Worm (Caenorhabditis elegans) whole organism, L2 larva: ENCODE results near the gene F40G9.19.

Experiments used
- C34F6.9 ChIP-seq: fragments of 150-350 bp; optimal IDR thresholded peaks from 2 replicates; lab custom pipeline; 2014; ENCODE audit warnings: missing biosample characterization, missing genetic modification characterization
- ama-1 ChIP-seq: fragments of 150-350 bp; optimal IDR thresholded peaks from 2 replicates; lab custom pipeline; 2018; ENCODE audit warnings: inconsistent platforms
- egl-27 ChIP-seq: sonication (generic microtip); optimal IDR thresholded peaks from 3 replicates; lab custom pipeline; 2017; ENCODE audit warnings: missing biosample characterization, missing genetic modification reagents, missing genetic modification characterization
- fos-1 ChIP-seq: fragments of 150-350 bp; optimal IDR thresholded peaks from 2 replicates; lab custom pipeline; 2014; ENCODE audit warnings: missing biosample characterization, missing genetic modification characterization
- mab-5 ChIP-seq: fragments of 150-350 bp; optimal IDR thresholded peaks from 2 replicates; lab custom pipeline; 2014; ENCODE audit warnings: missing biosample characterization, missing genetic modification characterization
- nhr-11 ChIP-seq: fragments of 150-350 bp; optimal IDR thresholded peaks from 2 replicates; lab custom pipeline; 2014; ENCODE audit warnings: missing biosample characterization, missing genetic modification characterization
- nhr-237 ChIP-seq: fragments of 150-350 bp; optimal IDR thresholded peaks from 2 replicates; lab custom pipeline; 2014; ENCODE audit warnings: missing biosample characterization, missing genetic modification characterization
- sma-3 ChIP-seq: sonication (generic microtip); optimal IDR thresholded peaks from 2 replicates; lab custom pipeline; 2016; ENCODE audit warnings: missing genetic modification reagents, missing genetic modification characterization, missing compliant biosample characterization
- zag-1 ChIP-seq: fragments of 150-350 bp; optimal IDR thresholded peaks from 2 replicates; lab custom pipeline; 2014; ENCODE audit warnings: missing biosample characterization, missing genetic modification characterization

ce11 chrIII:207023-207422 is 33.4 kb downstream of the F40G9.19 start, which contains the start of gene W10C4.1:
- TF ChIP-seq ama-1 (lab: Kevin White, UChicago) (no peak), fos-1 (tag; lab: Kevin White, UChicago) (no peak), sma-3 (no peak), mab-5 (tag; lab: Kevin White, UChicago) (no peak), nhr-237 (tag; lab: Kevin White, UChicago) (no peak), C34F6.9 (tag; lab: Kevin White, UChicago) (no peak), zag-1 (tag; lab: Kevin White, UChicago) (no peak), egl-27 (tag; lab: Kevin White, UChicago) (no peak), nhr-11 (tag; lab: Kevin White, UChicago) (no peak)
